Worm (Caenorhabditis elegans): Measurements from ENCODE around the gene Y38E10A.28.

DNA sequence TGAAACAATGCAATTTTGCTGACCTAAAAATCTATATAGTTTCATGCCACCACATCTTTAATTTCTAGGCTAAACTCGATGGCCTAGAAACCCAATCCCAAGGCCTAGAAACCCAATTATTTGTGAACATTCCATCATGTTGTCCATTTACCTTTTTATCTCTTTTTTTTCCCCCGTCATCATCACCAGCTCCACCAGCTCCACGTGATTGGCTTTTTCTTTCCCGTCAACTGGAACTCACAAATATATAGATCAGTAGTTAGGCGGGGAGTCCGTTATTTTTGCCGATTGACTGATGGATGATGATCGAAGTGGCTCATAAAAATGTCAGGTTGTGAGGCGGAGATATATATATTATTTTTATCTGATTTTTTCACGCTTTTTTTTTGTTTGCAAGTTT is 28.9 kb downstream of the Y38E10A.28 start:
- TF ChIP-seq tbx-37 (GFP tag; conservative IDR thresholded peaks at IDR 0.05) (no peak), ama-1 (optimal IDR thresholded peaks at IDR 0.05) (no peak), flt-1 (GFP tag; IDR thresholded peaks at IDR 0.05) (no peak), sea-1 (GFP tag; conservative IDR thresholded peaks at IDR 0.05) (no peak), tbx-11 (GFP tag; IDR thresholded peaks at IDR 0.05) (no peak), aly-1 (tag; optimal IDR thresholded peaks at IDR 0.05) (no peak), ceh-13 (GFP tag; optimal IDR thresholded peaks at IDR 0.05) (no peak), scrt-1 (GFP tag; IDR thresholded peaks at IDR 0.05) (no peak), hmg-4 (GFP tag; optimal IDR thresholded peaks at IDR 0.05) (no peak), hmbx-1 (tag; optimal IDR thresholded peaks at IDR 0.05) (no peak), hnd-1 (tag; optimal IDR thresholded peaks at IDR 0.05) (no peak), ets-7 (tag; optimal IDR thresholded peaks at IDR 0.05) (no peak), tra-4 (tag; optimal IDR thresholded peaks at IDR 0.05) (no peak)

Data from whole organism, early embryonic.